Fruit fly (Drosophila melanogaster) S2 (cell line): ENCODE results near the gene CG1317.

Source experiments
- CG8478 ChIP-seq: fragments of >200 bp; optimal IDR thresholded peaks from 2 replicates; lab custom pipeline; 2018
- CTCF ChIP-seq, 2 experiments: fragments of >200 bp; optimal IDR thresholded peaks; 2 replicates each; lab custom pipeline; 2018

DNA sequence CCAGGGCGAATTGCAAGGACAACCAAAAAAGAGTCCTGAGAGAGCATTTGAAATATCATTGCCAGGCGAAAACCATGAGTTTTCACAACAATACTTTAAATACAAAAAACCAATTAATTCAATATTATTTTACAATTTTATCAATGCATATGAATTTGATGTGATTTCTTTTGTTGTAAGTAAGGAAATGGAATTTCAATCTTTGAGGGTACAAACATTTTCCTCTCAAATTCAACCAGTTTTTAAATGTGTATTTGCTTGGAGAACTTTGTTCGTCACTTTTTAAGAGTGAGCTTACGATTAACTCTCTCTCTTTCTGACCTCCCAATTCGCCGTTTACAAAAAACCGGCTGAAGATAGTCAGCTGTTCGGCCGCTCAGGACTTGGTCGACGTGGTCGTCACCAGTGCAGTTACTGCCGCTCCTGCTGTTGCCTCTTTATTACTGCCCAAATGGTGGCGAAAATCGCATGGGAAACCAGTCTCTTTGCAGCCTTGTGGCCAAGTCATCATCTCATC, 39.9 kb upstream of the CG1317 start:
- no peak for TF ChIP-seq CTCF (optimal IDR thresholded peaks at IDR 0.05; lab: Kevin White, UChicago)
- TF ChIP-seq CG8478 = no peak
